Worm (Caenorhabditis elegans) whole organism, L2 larva: ENCODE data around the gene C27D8.3.

ENCODE experiments used
- ama-1 ChIP-seq: fragments of 150-350 bp; optimal IDR thresholded peaks from 2 replicates; lab custom pipeline; 2018; ENCODE audit warnings: inconsistent platforms
- elt-3 ChIP-seq: sonication (generic microtip); optimal IDR thresholded peaks from 2 replicates; lab custom pipeline; 2017; ENCODE audit warnings: missing biosample characterization, missing genetic modification characterization
- nhr-21 ChIP-seq: fragments of 150-350 bp; optimal IDR thresholded peaks from 2 replicates; lab custom pipeline; 2014; ENCODE audit warnings: missing biosample characterization, missing genetic modification characterization
- skn-1 ChIP-seq: sonication (generic microtip); optimal IDR thresholded peaks from 2 replicates; lab custom pipeline; 2017; ENCODE audit warnings: missing biosample characterization, missing genetic modification characterization
- sma-3 ChIP-seq: sonication (generic microtip); optimal IDR thresholded peaks from 2 replicates; lab custom pipeline; 2016; ENCODE audit warnings: missing genetic modification reagents, missing genetic modification characterization, missing compliant biosample characterization
- sma-9 ChIP-seq, 2 experiments: fragments of 150-350 bp in 1 of 2; sonication (generic microtip) in 1 of 2; optimal IDR thresholded peaks; 2 replicates each; lab custom pipeline; 2014 to 2016; ENCODE audit warnings: missing genetic modification characterization in 2 of 2, mild to moderate bottlenecking in 1 of 2, missing biosample characterization in 1 of 2, missing compliant biosample characterization in 1 of 2, missing genetic modification reagents in 1 of 2, moderate library complexity in 1 of 2
- unc-39 ChIP-seq: fragments of 150-350 bp; optimal IDR thresholded peaks from 2 replicates; lab custom pipeline; 2014; ENCODE audit warnings: missing biosample characterization, missing genetic modification characterization
- unc-62 ChIP-seq: fragments of 150-350 bp; optimal IDR thresholded peaks from 2 replicates; lab custom pipeline; 2014; ENCODE audit warnings: missing biosample characterization, missing genetic modification reagents, missing genetic modification characterization
- ztf-1 ChIP-seq: fragments of 200-800 bp; sonication (Bioruptor generic); conservative IDR thresholded peaks from 2 replicates; pipeline ENCODE4 v1.3.6; 2022; ENCODE audit warnings: missing genetic modification characterization, missing compliant biosample characterization

DNA sequence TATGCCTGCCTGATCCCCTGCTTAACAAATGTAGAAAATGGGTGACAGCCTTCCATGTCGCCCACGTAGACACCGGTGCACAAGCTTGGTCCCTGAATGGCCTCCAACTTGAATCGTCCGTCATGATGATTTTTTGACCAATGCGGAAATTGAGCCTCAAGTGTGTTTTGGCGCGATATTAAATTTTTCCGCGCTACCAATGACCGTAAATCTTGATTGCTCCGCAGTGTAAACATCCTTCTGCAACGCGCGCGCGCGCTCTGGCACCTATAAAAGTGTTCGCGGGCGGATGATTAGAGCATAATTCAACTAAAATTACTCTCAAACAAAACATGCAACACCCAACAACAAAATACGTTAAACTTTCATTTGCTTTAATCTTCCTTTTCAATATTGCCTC, 8.1 kb upstream of the C27D8.3 start, which contains the start of gene idpp-7:
- no peak for TF ChIP-seq nhr-21 (tag; lab: Kevin White, UChicago)
- TF ChIP-seq sma-9 (GFP tag; optimal IDR thresholded peaks at IDR 0.05; lab: Kevin White, UChicago) = no peak
- no peak for TF ChIP-seq sma-9 (tag; optimal IDR thresholded peaks at IDR 0.05; lab: Kevin White, UChicago)
- TF ChIP-seq unc-39 (tag; lab: Kevin White, UChicago) = no peak
- TF ChIP-seq elt-3 = no peak
- no peak for TF ChIP-seq ama-1 (lab: Kevin White, UChicago)
- TF ChIP-seq unc-62 = no peak
- no peak for TF ChIP-seq sma-3 (GFP tag; lab: Kevin White, UChicago)
- no peak for TF ChIP-seq ztf-1 (GFP tag; lab: Robert Waterston, UW)
- TF ChIP-seq skn-1 = no peak
